Fruit fly (Drosophila melanogaster) ovary, adult (tissue): ENCODE data around the gene CG4709.

Experiments
- CG17801 ChIP-seq: fragments of 200-800 bp; optimal IDR thresholded peaks from 2 replicates; lab custom pipeline; 2019; ENCODE audit warnings: missing biosample characterization, mild to moderate bottlenecking, missing genetic modification characterization, moderate library complexity; ENCODE audit not compliant: partially characterized antibody

The CG4709 gene

DNA sequence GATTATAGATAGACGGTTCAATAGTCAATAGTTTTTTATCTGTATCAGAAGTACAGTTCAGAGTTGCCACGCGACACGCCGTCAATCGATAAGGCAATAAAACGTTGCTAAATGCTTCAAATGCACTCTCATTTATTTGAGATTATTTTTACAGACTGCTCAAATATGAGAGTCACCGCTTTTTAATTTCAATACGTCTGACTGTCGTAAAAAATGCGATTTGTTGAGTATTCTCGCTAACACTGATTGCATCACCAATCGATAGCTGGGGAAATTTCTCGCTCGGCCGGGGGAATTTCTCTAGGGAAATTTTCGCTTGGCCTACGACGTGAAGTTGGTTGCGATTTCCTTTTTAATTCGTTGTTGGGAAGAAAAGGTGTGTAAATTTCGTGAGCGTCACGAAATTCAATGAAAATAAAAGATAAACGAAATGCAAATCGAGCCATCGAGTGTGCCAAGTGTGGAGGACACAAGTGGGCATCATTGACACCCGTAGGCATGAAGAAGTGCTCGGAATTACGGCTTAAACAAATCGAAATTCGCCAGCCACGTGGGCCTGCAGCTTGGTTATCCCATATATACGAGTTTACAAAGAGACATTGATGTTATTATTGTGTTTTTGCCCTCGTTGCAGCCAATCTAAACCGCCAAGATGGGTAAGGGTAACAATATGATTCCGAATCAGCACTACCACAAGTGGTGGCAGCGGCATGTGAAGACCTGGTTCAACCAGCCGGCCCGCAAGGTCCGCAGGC is 13.0 kb downstream of the CG4709 start, which contains the start of the genes Dref and RpL13:
Dref (minus strand) TSS at position 247 of the 755 bp plus-strand sequence.
RpL13 (plus strand) TSS at position 331 of the 755 bp plus-strand sequence.
- TF ChIP-seq CG17801 (GFP tag; lab: Kevin White, UChicago): peak; percentile 93

DNA sequence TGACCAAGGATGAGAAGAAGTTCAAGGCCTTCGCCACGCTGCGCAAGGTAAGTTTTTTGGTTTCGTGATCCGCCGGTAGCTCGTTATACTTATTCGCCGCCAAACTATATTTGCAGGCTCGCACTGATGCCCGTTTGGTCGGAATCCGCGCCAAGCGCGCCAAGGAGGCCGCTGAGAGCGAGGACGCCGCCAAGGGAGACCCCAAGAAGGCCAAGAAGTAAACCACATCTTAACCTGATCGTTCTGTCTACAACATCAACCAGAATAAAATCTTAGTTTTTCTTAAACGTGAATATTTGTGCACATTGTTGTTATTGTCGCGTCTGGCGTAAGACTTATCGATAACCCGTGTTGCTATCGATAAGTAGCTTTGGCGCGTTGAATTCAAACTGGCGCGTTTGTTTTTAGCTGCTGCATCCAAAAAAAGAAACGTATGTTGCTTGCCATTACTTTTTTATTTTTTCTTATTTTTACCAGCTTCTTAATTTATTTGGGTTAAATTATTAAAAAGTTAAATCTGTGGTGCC is 14.1 kb downstream of the CG4709 start:
- no peak for TF ChIP-seq CG17801 (GFP tag; lab: Kevin White, UChicago)

dm6 chr2L:9972624-9973023 is 18.5 kb downstream of the CG4709 start:
- TF ChIP-seq CG17801 (GFP tag; lab: Kevin White, UChicago): no peak

DNA sequence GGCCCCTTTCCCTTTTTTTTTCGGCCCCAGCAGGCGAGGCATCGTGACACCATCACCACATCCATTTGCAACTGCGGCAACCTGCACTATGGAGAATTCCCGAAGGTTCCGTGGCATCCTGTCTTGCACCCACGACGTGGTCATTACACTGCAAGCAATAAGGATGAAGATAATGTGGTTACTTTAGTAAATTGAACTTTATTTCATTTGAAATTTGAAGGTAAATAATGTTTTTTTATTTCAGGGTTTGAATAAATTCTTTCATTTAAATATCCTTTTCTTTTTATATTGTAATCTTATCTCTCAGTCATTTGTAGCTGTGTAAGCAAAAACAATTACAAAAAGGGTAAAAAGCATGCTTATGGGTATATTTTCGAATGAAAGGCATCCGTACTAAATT is 27.7 kb downstream of the CG4709 start:
- TF ChIP-seq CG17801 (GFP tag; lab: Kevin White, UChicago): no peak

DNA sequence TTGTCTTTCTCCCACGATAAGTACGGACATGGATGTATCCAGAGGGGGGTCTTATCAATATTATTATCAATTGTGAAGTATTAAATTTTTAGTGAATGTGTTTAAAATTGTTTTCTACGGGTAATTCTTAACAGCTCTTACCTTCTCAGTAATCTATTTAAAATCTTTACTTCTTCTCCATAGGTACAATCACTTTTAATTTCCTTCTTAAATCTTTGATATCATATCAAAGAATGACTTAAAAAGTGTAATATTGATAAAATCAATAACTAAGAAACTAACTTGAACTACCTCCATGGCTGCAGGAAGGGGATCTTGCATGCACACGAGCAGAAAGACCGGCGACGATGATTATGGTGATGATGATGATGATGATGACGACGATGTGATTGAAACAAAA is 28.4 kb downstream of the CG4709 start:
- no peak for TF ChIP-seq CG17801 (GFP tag; lab: Kevin White, UChicago)

DNA sequence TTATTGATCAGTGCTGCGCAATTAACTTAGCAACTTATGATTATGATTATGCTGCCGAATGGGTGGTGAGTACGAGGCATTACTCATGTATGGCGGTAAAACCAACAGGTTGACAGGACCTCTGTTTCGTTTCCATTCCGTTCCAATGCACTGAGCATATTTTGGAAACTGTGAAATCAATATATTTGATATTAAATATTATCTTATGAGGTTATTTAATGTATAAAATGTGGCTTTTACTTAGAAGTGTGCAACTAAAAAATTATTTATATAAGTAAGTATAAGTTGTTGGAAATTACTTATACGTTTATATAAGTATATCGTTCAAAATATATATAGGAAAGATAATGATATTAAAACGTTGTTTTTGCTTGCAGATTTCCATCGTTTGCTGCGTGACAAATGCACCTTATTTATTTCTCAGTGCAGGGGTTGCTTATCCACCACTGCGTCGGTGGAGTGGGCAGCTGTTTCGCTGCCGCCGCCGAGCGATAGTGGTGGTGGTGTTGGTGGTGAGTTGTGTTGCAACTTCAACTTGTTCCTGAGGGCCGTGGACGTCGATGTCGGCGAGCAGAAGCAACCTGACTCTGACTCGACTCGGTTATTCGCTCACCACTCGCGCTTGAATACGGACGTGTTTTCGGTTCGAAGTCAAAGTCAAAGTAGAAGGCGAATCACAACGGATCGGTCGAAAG is 30.1 kb downstream of the CG4709 start, which contains the start of gene bib:
bib (plus strand) TSS at position 568 of the 695 bp plus-strand sequence.
- no peak for TF ChIP-seq CG17801 (GFP tag; lab: Kevin White, UChicago)

DNA sequence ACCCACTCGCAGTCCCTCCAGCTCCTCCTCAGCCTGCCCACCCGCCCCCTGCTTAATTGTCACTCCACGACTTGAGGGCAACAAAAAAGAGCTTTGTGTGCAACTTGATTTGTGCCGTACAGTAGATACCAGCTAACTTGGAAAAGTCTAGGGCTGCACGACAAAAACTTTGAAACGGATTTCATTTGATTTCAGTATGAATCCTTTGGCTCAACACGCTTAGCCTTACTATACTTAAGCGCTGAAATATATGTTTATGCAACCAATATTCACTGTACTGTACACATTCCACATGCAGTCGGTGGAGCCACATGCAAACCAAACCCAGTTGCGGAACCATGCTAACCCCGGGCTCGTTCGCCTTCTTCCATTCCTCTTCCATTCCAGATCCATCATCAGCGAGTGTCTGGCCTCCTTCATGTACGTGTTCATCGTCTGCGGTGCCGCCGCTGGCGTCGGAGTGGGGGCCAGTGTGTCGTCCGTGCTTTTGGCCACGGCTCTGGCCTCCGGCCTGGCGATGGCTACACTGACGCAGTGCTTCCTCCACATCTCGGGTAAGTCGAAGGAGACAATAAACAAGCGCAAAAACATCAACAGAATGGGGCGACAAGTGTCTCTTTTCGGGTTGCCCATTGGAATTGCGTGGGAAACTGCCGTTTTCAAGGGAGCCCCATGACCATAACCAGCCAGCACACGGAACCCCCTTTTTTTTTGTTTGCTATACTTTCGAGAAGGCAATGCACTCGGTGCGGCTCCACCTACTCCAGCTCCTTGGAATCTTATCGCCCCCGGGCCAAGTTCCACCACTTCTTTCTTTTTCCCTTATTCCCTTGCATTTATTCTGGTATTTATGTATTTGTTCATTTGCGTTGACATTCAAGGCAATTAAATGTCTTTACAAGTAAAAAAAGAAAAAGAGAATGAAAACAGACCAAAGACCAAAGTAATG is 32.6 kb downstream of the CG4709 start:
- TF ChIP-seq CG17801 (GFP tag; lab: Kevin White, UChicago): peak; percentile 80

DNA sequence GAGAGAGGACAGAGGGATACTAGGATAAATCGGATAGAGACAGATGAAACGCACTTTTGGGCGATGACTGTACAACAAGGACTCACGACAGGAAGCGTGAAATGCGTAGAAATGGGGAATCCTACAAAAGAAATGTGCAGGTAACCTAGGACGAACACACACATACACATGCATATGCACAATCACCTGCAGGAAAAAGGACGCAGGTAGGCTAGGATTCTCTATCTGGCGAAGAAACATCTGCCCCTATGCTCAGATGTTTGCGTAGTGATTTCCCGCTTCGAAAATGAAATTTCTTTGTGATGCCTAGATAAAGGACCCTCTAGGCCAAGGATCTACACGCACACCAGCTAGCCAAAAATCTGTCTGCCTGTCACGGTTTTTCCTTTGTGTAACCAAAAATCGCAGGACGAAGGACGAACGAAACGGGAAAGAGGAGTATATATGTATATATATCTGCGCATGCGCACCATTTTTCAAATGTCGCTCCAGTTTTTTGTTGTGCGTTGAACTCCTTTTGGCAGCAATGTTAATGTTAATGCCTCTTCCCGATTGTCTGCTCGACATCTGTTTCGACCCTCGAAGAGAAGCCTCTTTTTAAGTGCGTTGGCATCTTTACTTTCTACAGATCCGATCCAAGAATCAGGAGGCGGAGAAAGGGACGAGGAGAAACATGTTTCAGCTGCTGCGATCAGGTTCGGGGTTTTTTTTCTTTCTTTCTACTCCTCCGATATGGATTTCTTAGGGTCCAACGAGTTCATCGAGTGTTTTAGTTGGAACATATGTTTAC is 34.3 kb downstream of the CG4709 start:
- no peak for TF ChIP-seq CG17801 (GFP tag; lab: Kevin White, UChicago)

dm6 chr2L:9989275-9989674 is 35.1 kb downstream of the CG4709 start:
- TF ChIP-seq CG17801 (GFP tag; lab: Kevin White, UChicago): no peak

DNA sequence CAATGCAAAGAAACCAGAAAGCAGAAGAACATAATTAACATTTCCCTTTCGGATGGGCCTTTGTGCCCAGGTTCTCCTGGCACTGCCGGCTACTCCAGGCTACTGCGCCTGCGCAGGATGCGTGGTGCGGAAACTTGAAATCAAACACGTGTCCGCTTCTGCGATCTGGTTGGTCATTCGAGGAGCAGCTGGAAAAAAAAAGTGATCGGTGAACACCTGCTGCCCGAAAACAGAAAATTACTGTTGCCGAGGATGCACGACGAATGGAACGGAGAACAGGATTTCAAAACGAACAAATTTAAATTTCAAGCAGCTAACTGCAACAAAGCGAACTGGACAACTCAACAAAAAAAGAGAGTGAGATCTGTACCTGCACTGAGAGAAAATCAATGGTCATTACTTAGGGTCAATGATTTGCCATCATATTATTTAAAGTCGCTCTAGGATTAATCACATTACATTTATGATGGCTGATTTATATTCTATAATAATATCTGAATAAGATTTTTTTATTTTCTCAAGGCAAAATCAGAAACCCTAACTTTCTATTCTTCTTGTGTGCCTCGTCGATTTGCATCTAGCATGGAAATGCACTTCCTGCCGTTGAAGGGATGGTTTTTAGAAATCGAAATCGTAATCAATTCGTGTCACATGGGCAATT is 35.9 kb downstream of the CG4709 start:
- TF ChIP-seq CG17801 (GFP tag; lab: Kevin White, UChicago): no peak

DNA sequence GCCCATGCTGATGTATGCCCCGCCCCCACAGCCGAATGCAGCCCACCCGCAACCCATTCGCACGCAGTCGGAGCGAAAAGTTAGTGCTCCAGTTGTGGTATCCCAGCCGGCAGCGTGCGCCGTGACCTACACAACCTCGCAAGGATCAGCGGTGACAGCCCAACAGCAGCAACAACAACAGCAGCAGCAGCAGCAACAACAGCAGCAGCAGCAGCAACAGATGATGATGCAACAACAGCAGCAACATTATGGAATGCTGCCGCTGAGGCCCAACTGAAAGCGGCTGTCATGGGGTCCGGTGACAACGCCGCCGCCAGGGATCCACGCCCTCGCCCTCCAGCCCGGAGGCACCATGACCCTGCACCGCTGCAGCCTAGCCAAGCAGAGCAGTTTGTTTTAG is 40.3 kb downstream of the CG4709 start:
- TF ChIP-seq CG17801 (GFP tag; lab: Kevin White, UChicago): no peak

dm6 chr2L:9996553-9996952 is 42.4 kb downstream of the CG4709 start:
- no peak for TF ChIP-seq CG17801 (GFP tag; lab: Kevin White, UChicago)
